Worm (Caenorhabditis elegans): ENCODE data around the gene F36H5.8.

ce11 chrII:1731932-1732331 lies 18.6 kb downstream of the F36H5.8 start, which contains the start of gene ceh-82:
- no peak for TF ChIP-seq pha-4 (tag; optimal IDR thresholded peaks at IDR 0.05)
- TF ChIP-seq nhr-2 (tag; optimal IDR thresholded peaks at IDR 0.05) = no peak
- TF ChIP-seq snpc-4 (tag; optimal IDR thresholded peaks at IDR 0.05) = no peak
- no peak for TF ChIP-seq nhr-237 (tag; optimal IDR thresholded peaks at IDR 0.05)
- no peak for TF ChIP-seq hlh-1 (tag; optimal IDR thresholded peaks at IDR 0.05)
- no peak for TF ChIP-seq zip-8 (tag; optimal IDR thresholded peaks at IDR 0.05)
- TF ChIP-seq ztf-11 (tag; optimal IDR thresholded peaks at IDR 0.05) = no peak
- TF ChIP-seq unc-62 (GFP tag; optimal IDR thresholded peaks at IDR 0.05) = no peak
